Worm (Caenorhabditis elegans): ENCODE measurements around the gene lro-1.
A peak's percentile ranks its signal among the peaks of the same experiment; 100 is the strongest.

lro-1 gene

DNA sequence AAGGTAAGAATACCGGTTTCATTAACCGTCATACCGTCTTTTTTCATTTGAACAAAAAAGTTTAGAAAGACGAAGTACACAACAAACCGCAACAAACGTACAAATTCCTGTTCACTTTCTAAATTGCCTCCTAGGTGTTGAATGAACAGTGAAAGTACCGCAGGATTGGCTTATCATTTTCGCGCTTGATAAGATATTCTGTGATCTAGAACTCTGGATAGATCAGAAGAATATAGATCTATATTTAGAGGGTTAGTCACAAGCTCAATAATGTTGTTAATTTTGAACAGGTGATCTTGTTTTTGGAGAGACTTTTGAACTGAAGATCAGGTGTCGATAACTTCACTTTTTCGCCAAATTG, 17.2 kb upstream of the lro-1 start:
- TF ChIP-seq ceh-2 (tag; optimal IDR thresholded peaks at IDR 0.05) (no peak), ceh-9 (tag; optimal IDR thresholded peaks at IDR 0.05) (no peak), ahr-1 (tag; optimal IDR thresholded peaks at IDR 0.05) (no peak), sox-2 (GFP tag; IDR thresholded peaks at IDR 0.05) (no peak), nhr-11 (tag; optimal IDR thresholded peaks at IDR 0.05) (no peak), ceh-6 (GFP tag; optimal IDR thresholded peaks at IDR 0.05) (no peak), sdc-2 (tag; optimal IDR thresholded peaks at IDR 0.05) (no peak), fkh-6 (tag; optimal IDR thresholded peaks at IDR 0.05) (no peak), pha-4 (tag; optimal IDR thresholded peaks at IDR 0.05) (no peak)

- no peak for TF ChIP-seq pha-4 (tag; optimal IDR thresholded peaks at IDR 0.05)
- TF ChIP-seq C08G9.2 (tag; optimal IDR thresholded peaks at IDR 0.05), result no peak
- TF ChIP-seq ceh-31 (tag; optimal IDR thresholded peaks at IDR 0.05), result peak; percentile 17
- peak; percentile 24 for TF ChIP-seq unc-55 (GFP tag; optimal IDR thresholded peaks at IDR 0.05)
- peak; percentile 17 for TF ChIP-seq sdc-2 (tag; optimal IDR thresholded peaks at IDR 0.05)
- peak; percentile 60 for TF ChIP-seq ceh-18 (tag; optimal IDR thresholded peaks at IDR 0.05)
- TF ChIP-seq tbx-2 (tag; optimal IDR thresholded peaks at IDR 0.05), result peak; percentile 75
- no peak for TF ChIP-seq ceh-2 (tag; optimal IDR thresholded peaks at IDR 0.05)
- TF ChIP-seq elt-2 (tag; optimal IDR thresholded peaks at IDR 0.05), result peak; percentile 54
- TF ChIP-seq ceh-48 (tag; optimal IDR thresholded peaks at IDR 0.05), result no peak
- no peak for TF ChIP-seq ceh-22 (tag; optimal IDR thresholded peaks at IDR 0.05)
- TF ChIP-seq F13H6.1 (tag; optimal IDR thresholded peaks at IDR 0.05), result no peak
- TF ChIP-seq nfya-1 (tag; optimal IDR thresholded peaks at IDR 0.05), result no peak
- TF ChIP-seq hlh-30 (tag; optimal IDR thresholded peaks at IDR 0.05; ENCODE audit: insufficient read depth), result peak; percentile 66
- no peak for TF ChIP-seq dve-1 (tag; optimal IDR thresholded peaks at IDR 0.05)
- TF ChIP-seq ref-2 (tag; optimal IDR thresholded peaks at IDR 0.05), result peak; percentile 41
These were observed 16.3 kb upstream of the lro-1 start for ce11 chrX:6255561-6255960.

DNA sequence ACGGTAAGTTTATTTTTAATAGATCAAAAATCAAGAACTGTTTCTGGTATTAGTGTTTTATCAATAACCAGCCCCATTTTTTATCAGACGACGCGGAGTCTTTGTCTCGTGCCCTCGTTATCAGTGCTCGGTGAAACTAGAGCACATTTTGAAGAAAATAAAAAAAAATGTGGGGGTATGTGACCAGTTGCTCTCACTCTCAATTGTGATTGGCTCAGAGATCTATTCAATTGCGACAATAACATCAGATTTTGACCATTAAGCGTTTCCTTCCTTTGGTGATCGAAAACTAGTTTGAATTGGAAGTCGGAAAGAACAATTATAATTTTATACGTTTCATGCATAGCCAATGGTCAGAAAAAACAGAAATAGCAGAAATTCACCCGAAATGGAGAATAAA, 15.5 kb upstream of the lro-1 start:
- TF ChIP-seq nhr-11 (tag; optimal IDR thresholded peaks at IDR 0.05) (no peak), pat-9 (tag; optimal IDR thresholded peaks at IDR 0.05) (no peak), nhr-232 (tag; optimal IDR thresholded peaks at IDR 0.05) (no peak), ceh-18 (tag; optimal IDR thresholded peaks at IDR 0.05) (no peak), elt-2 (tag; optimal IDR thresholded peaks at IDR 0.05) (peak; percentile 58), ceh-48 (tag; optimal IDR thresholded peaks at IDR 0.05) (no peak)

DNA sequence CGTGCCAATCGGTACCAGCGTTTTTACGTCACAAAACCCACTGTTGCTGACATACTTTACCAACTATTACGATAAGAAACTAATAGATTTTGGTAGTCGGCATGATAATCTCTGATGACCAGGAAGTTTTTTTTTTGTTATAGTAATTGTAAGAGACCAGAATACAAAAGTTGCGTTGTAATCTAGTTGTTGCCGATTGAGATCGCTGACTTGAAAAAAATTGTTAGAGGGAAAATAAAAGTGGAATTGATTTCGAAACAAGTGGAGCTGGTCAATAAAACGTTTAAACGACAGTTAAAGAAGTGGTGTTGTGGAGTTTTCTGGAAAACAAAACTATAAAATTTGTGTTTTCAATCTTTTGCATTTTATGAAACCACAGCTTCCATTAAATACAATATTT, 14.9 kb upstream of the lro-1 start:
- no peak for TF ChIP-seq ceh-2 (tag; optimal IDR thresholded peaks at IDR 0.05)
- TF ChIP-seq sox-4 (tag; optimal IDR thresholded peaks at IDR 0.05), result no peak

- TF ChIP-seq nhr-232 (tag; optimal IDR thresholded peaks at IDR 0.05) (no peak), ref-2 (tag; optimal IDR thresholded peaks at IDR 0.05) (no peak), ceh-9 (tag; optimal IDR thresholded peaks at IDR 0.05) (no peak), unc-42 (tag; optimal IDR thresholded peaks at IDR 0.05) (peak; percentile 2)
These were observed 13.5 kb upstream of the lro-1 start for ce11 chrX:6258409-6258808.

DNA sequence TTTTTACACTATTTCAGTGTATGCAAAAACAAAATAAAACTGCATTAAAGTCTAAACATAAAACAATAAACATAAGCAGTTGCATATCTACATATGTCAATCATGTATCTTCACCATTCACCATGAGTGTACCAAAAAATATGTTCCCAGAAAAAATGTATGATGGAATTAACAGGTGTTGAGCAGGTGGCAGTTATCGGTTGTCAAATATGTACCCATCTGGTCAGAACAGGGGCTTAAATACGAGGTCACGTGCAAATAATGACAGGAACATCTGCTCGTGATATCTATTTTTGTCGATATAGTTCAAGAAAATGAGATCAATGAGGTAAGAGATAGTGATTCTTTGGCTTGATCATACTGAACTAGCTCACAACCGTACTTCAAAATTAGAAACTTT, 12.8 kb upstream of the lro-1 start:
- TF ChIP-seq unc-55 (GFP tag; optimal IDR thresholded peaks at IDR 0.05), result peak; percentile 14
- TF ChIP-seq hlh-30 (tag; optimal IDR thresholded peaks at IDR 0.05; ENCODE audit: insufficient read depth), result peak; percentile 65
- TF ChIP-seq Y22D7AL.16 (tag; optimal IDR thresholded peaks at IDR 0.05), result no peak
- TF ChIP-seq che-1 (tag; optimal IDR thresholded peaks at IDR 0.05), result no peak
- TF ChIP-seq elt-2 (tag; optimal IDR thresholded peaks at IDR 0.05), result no peak
- no peak for TF ChIP-seq elt-4 (tag; optimal IDR thresholded peaks at IDR 0.05)
- TF ChIP-seq ceh-31 (tag; optimal IDR thresholded peaks at IDR 0.05), result no peak
- TF ChIP-seq pha-4 (tag; optimal IDR thresholded peaks at IDR 0.05), result no peak

- TF ChIP-seq hlh-30 (tag; optimal IDR thresholded peaks at IDR 0.05; ENCODE audit: insufficient read depth), result peak; percentile 39
- TF ChIP-seq ceh-45 (GFP tag; IDR thresholded peaks at IDR 0.05), result no peak
- peak; percentile 31 for TF ChIP-seq hlh-8 (tag; optimal IDR thresholded peaks at IDR 0.05)
- TF ChIP-seq ceh-18 (tag; optimal IDR thresholded peaks at IDR 0.05), result no peak
- TF ChIP-seq unc-42 (tag; optimal IDR thresholded peaks at IDR 0.05), result peak; percentile 30
- TF ChIP-seq fax-1 (tag; optimal IDR thresholded peaks at IDR 0.05), result peak; percentile 4
- peak; percentile 96 for TF ChIP-seq ceh-48 (tag; optimal IDR thresholded peaks at IDR 0.05)
- TF ChIP-seq unc-55 (GFP tag; optimal IDR thresholded peaks at IDR 0.05), result peak; percentile 50
- peak; percentile 59 for TF ChIP-seq ceh-31 (tag; optimal IDR thresholded peaks at IDR 0.05)
- TF ChIP-seq sdc-2 (tag; optimal IDR thresholded peaks at IDR 0.05), result peak; percentile 72
- no peak for TF ChIP-seq ceh-24 (tag; optimal IDR thresholded peaks at IDR 0.05)
- no peak for TF ChIP-seq ceh-2 (tag; optimal IDR thresholded peaks at IDR 0.05)
- peak; percentile 43 for TF ChIP-seq ceh-34 (tag; optimal IDR thresholded peaks at IDR 0.05)
- TF ChIP-seq rnt-1 (tag; optimal IDR thresholded peaks at IDR 0.05), result no peak
- TF ChIP-seq nfya-1 (tag; optimal IDR thresholded peaks at IDR 0.05), result peak; percentile 70
- no peak for TF ChIP-seq dmd-4 (tag; optimal IDR thresholded peaks at IDR 0.05; ENCODE audit: borderline replicate concordance)
- no peak for TF ChIP-seq madf-2 (tag; optimal IDR thresholded peaks at IDR 0.05)
- no peak for TF ChIP-seq hlh-13 (GFP tag; optimal IDR thresholded peaks at IDR 0.05)
- peak; percentile 38 for TF ChIP-seq ref-2 (tag; optimal IDR thresholded peaks at IDR 0.05)
- TF ChIP-seq sox-2 (GFP tag; IDR thresholded peaks at IDR 0.05), result no peak
- TF ChIP-seq tbx-2 (tag; optimal IDR thresholded peaks at IDR 0.05), result peak; percentile 48
These were observed 8.6 kb upstream of the lro-1 start, which contains the start of gene W05H9.4 for ce11 chrX:6263194-6263698. Gene W05H9.4 (plus strand): TSS chrX:6263648.
